Fruit fly (Drosophila melanogaster) whole organism, embryonic: ENCODE measurements around the gene CG32074.

Experiments
- Atf6 ChIP-seq: fragments of 200-800 bp; sonication (Bioruptor generic); IDR thresholded peaks from 2 replicates; pipeline ENCODE4 v1.3.6; 2022; ENCODE audit warnings: missing biosample characterization, missing genetic modification characterization
- Awh ChIP-seq: fragments of 200-800 bp; sonication (Bioruptor generic); IDR thresholded peaks from 2 replicates; pipeline ENCODE4, ENCODE4 v1.3.6; 2022; ENCODE audit warnings: missing biosample characterization, missing genetic modification characterization
- CG11696 ChIP-seq: fragments of 200-800 bp; sonication (Bioruptor generic); IDR thresholded peaks from 2 replicates; pipeline ENCODE4 v1.3.6; 2022; ENCODE audit warnings: missing biosample characterization, missing genetic modification characterization
- CG1602 ChIP-seq: fragments of 200-800 bp; sonication (Bioruptor generic); optimal IDR thresholded peaks from 3 replicates; lab custom pipeline; 2016; ENCODE audit warnings: missing biosample characterization, missing genetic modification characterization
- CG16779 ChIP-seq: fragments of 200-800 bp; sonication (Bioruptor generic); IDR thresholded peaks from 2 replicates; pipeline ENCODE4 v1.3.6; 2022; ENCODE audit warnings: missing biosample characterization, missing genetic modification characterization
- CG16863 ChIP-seq: fragments of 200-800 bp; sonication (Bioruptor generic); optimal IDR thresholded peaks from 3 replicates; lab custom pipeline; 2016; ENCODE audit warnings: missing biosample characterization, missing genetic modification characterization
- CG17612 ChIP-seq: fragments of 200-800 bp; sonication (Bioruptor generic); IDR thresholded peaks from 2 replicates; pipeline ENCODE4 v1.3.6; 2022; ENCODE audit warnings: missing biosample characterization, missing genetic modification characterization
- CG4360 ChIP-seq: fragments of 200-800 bp; sonication (Bioruptor generic); IDR thresholded peaks from 2 replicates; pipeline ENCODE4 v1.3.6; 2022; ENCODE audit warnings: missing biosample characterization, missing genetic modification characterization
- CG43689 ChIP-seq: fragments of 200-800 bp; sonication (Bioruptor generic); IDR thresholded peaks from 2 replicates; pipeline ENCODE4 v1.3.6; 2022; ENCODE audit warnings: missing biosample characterization, missing genetic modification characterization
- CG4404 ChIP-seq: fragments of 200-800 bp; sonication (Bioruptor generic); IDR thresholded peaks from 2 replicates; pipeline ENCODE4 v1.3.6; 2022; ENCODE audit warnings: missing biosample characterization, missing genetic modification characterization
- CG6272 ChIP-seq: fragments of 200-800 bp; sonication (Bioruptor generic); IDR thresholded peaks from 2 replicates; pipeline ENCODE4 v1.3.6; 2022; ENCODE audit warnings: missing biosample characterization, missing genetic modification characterization
- CG7271 ChIP-seq: fragments of 200-800 bp; sonication (Bioruptor generic); optimal IDR thresholded peaks from 2 replicates; lab custom pipeline; 2018; ENCODE audit warnings: missing biosample characterization, mild to moderate bottlenecking, missing genetic modification characterization, moderate library complexity
- CG7372 ChIP-seq: fragments of 200-800 bp; sonication (Bioruptor generic); IDR thresholded peaks from 2 replicates; pipeline ENCODE4 v1.3.6; 2022; ENCODE audit warnings: missing biosample characterization, missing genetic modification characterization
- CG7556 ChIP-seq: fragments of 200-800 bp; sonication (Bioruptor generic); optimal IDR thresholded peaks from 2 replicates; lab custom pipeline; 2017; ENCODE audit warnings: missing biosample characterization, mild to moderate bottlenecking, missing genetic modification characterization
- Camta ChIP-seq: fragments of 200-800 bp; sonication (Bioruptor generic); optimal IDR thresholded peaks from 2 replicates; lab custom pipeline; 2016; ENCODE audit warnings: missing biosample characterization, missing genetic modification characterization
- CoRest ChIP-seq: fragments of 200-800 bp; sonication (Bioruptor generic); optimal IDR thresholded peaks from 3 replicates; lab custom pipeline; 2018; ENCODE audit warnings: missing biosample characterization, mild to moderate bottlenecking, missing genetic modification characterization, moderate library complexity
- Dfd ChIP-seq, 2 experiments: fragments of >200 bp; optimal IDR thresholded peaks; 2 replicates each; lab custom pipeline; 2017; ENCODE audit warnings: missing biosample characterization in 2 of 2, missing genetic modification characterization in 2 of 2
- Dip2 ChIP-seq: fragments of 200-800 bp; sonication (Bioruptor generic); IDR thresholded peaks from 2 replicates; pipeline ENCODE4 v1.3.6; 2022; ENCODE audit warnings: missing biosample characterization, missing genetic modification characterization
- Dref ChIP-seq: fragments of 200-800 bp; sonication (Bioruptor generic); IDR thresholded peaks from 2 replicates; pipeline ENCODE4 v1.3.6; 2022; ENCODE audit warnings: missing biosample characterization, missing genetic modification characterization
- Elba2 ChIP-seq: fragments of 200-800 bp; sonication (Bioruptor generic); optimal IDR thresholded peaks from 3 replicates; lab custom pipeline; 2016; ENCODE audit warnings: missing biosample characterization, missing genetic modification characterization
- Ets65A ChIP-seq: fragments of 200-800 bp; sonication (Bioruptor generic); peaks from one replicate; lab custom pipeline; 2016; ENCODE audit warnings: missing biosample characterization, missing genetic modification characterization
- Ets97D ChIP-seq: fragments of 200-800 bp; sonication (Bioruptor generic); optimal IDR thresholded peaks from 3 replicates; lab custom pipeline; 2016; ENCODE audit warnings: missing biosample characterization, missing genetic modification characterization
- HLH3B ChIP-seq: fragments of 200-800 bp; sonication (Bioruptor generic); IDR thresholded peaks from 2 replicates; pipeline ENCODE4 v1.3.6; 2022; ENCODE audit warnings: missing biosample characterization, missing genetic modification characterization
- HLHmδ ChIP-seq: fragments of 200-800 bp; sonication (Bioruptor generic); optimal IDR thresholded peaks from 2 replicates; lab custom pipeline; 2018; ENCODE audit warnings: missing biosample characterization, mild to moderate bottlenecking, missing genetic modification characterization, moderate library complexity
- NK7.1 ChIP-seq: fragments of 200-800 bp; sonication (Bioruptor generic); optimal IDR thresholded peaks from 3 replicates; lab custom pipeline; 2016; ENCODE audit warnings: missing biosample characterization, missing genetic modification characterization
- Rfx ChIP-seq: fragments of 200-800 bp; sonication (Bioruptor generic); IDR thresholded peaks from 2 replicates; pipeline ENCODE4 v1.3.6; 2022; ENCODE audit warnings: missing biosample characterization, missing genetic modification characterization
- Xrp1 ChIP-seq: fragments of 200-800 bp; sonication (Bioruptor generic); IDR thresholded peaks from 2 replicates; pipeline ENCODE4 v1.3.6; 2022; ENCODE audit warnings: missing biosample characterization, missing genetic modification characterization
- ato ChIP-seq: fragments of 200-800 bp; sonication (Bioruptor generic); IDR thresholded peaks from 2 replicates; pipeline ENCODE4 v1.3.6; 2022; ENCODE audit warnings: missing biosample characterization, missing genetic modification characterization; ENCODE audit not compliant: partially characterized antibody
- az2 ChIP-seq: fragments of 200-800 bp; sonication (Bioruptor generic); optimal IDR thresholded peaks from 3 replicates; lab custom pipeline; 2016; ENCODE audit warnings: missing biosample characterization, missing genetic modification characterization
- bbx ChIP-seq: fragments of 200-800 bp; sonication (Bioruptor generic); IDR thresholded peaks from 2 replicates; pipeline ENCODE4 v1.3.6; 2022; ENCODE audit warnings: missing biosample characterization, missing genetic modification characterization; ENCODE audit not compliant: partially characterized antibody
- chinmo ChIP-seq: fragments of 200-800 bp; sonication (Bioruptor generic); IDR thresholded peaks from 4 replicates; pipeline ENCODE4 v1.3.6; 2022; ENCODE audit warnings: missing biosample characterization, missing genetic modification characterization; ENCODE audit not compliant: partially characterized antibody
- ci ChIP-seq: fragments of 200-800 bp; sonication (Bioruptor generic); IDR thresholded peaks from 3 replicates; pipeline ENCODE4 v1.3.6; 2022; ENCODE audit warnings: missing biosample characterization, missing genetic modification characterization
- fd3F ChIP-seq: fragments of 200-800 bp; sonication (Bioruptor generic); optimal IDR thresholded peaks from 2 replicates; lab custom pipeline; 2018; ENCODE audit warnings: missing biosample characterization, mild to moderate bottlenecking, missing genetic modification characterization, moderate library complexity
- gce ChIP-seq: fragments of 200-800 bp; sonication (Bioruptor generic); IDR thresholded peaks from 3 replicates; pipeline ENCODE4 v1.3.6; 2022; ENCODE audit warnings: missing biosample characterization, missing genetic modification characterization
- hb ChIP-seq: fragments of 200-800 bp; sonication (Bioruptor generic); IDR thresholded peaks from 3 replicates; pipeline ENCODE4 v1.3.6; 2022; ENCODE audit warnings: missing biosample characterization, missing genetic modification characterization; ENCODE audit not compliant: partially characterized antibody
- mam ChIP-seq: fragments of 200-800 bp; sonication (Bioruptor generic); optimal IDR thresholded peaks from 3 replicates; lab custom pipeline; 2016; ENCODE audit warnings: missing biosample characterization, missing genetic modification characterization
- oc ChIP-seq: fragments of 200-800 bp; sonication (Bioruptor generic); optimal IDR thresholded peaks from 2 replicates; lab custom pipeline; 2018; ENCODE audit warnings: missing biosample characterization, mild to moderate bottlenecking, missing genetic modification characterization, moderate library complexity
- org-1 ChIP-seq: fragments of 200-800 bp; sonication (Bioruptor generic); optimal IDR thresholded peaks from 2 replicates; lab custom pipeline; 2017; ENCODE audit warnings: missing biosample characterization, missing genetic modification characterization
- otp ChIP-seq: fragments of 200-800 bp; sonication (Bioruptor generic); IDR thresholded peaks from 3 replicates; pipeline ENCODE4, ENCODE4 v1.3.6; 2022; ENCODE audit warnings: missing biosample characterization, missing genetic modification characterization
- pfk ChIP-seq: fragments of 200-800 bp; sonication (Bioruptor generic); optimal IDR thresholded peaks from 2 replicates; lab custom pipeline; 2018; ENCODE audit warnings: missing biosample characterization, mild to moderate bottlenecking, missing genetic modification characterization, moderate library complexity
- pnt ChIP-seq: fragments of 200-800 bp; sonication (Bioruptor generic); optimal IDR thresholded peaks from 3 replicates; lab custom pipeline; 2016; ENCODE audit warnings: missing biosample characterization, missing genetic modification characterization
- psq ChIP-seq: fragments of 200-800 bp; sonication (Bioruptor generic); optimal IDR thresholded peaks from 2 replicates; lab custom pipeline; 2017; ENCODE audit warnings: missing biosample characterization, missing genetic modification characterization
- rib ChIP-seq: fragments of 200-800 bp; sonication (Bioruptor generic); IDR thresholded peaks from 2 replicates; pipeline ENCODE4 v1.3.6; 2022; ENCODE audit warnings: missing biosample characterization, missing genetic modification characterization
- sens-2 ChIP-seq: fragments of 200-800 bp; sonication (Bioruptor generic); IDR thresholded peaks from 2 replicates; pipeline ENCODE4 v1.3.6; 2022; ENCODE audit warnings: missing biosample characterization, missing genetic modification characterization
- seq ChIP-seq: fragments of 200-800 bp; sonication (Bioruptor generic); IDR thresholded peaks from 2 replicates; pipeline ENCODE4 v1.3.6; 2022; ENCODE audit warnings: missing biosample characterization, missing genetic modification characterization
- shn ChIP-seq: fragments of 200-800 bp; sonication (Bioruptor generic); optimal IDR thresholded peaks from 3 replicates; lab custom pipeline; 2016; ENCODE audit warnings: missing biosample characterization, missing genetic modification characterization
- sna ChIP-seq: fragments of 200-800 bp; sonication (Bioruptor generic); IDR thresholded peaks from 2 replicates; pipeline ENCODE4 v1.3.6; 2022; ENCODE audit warnings: missing biosample characterization, missing genetic modification characterization; ENCODE audit not compliant: partially characterized antibody
- stc ChIP-seq: fragments of 200-800 bp; sonication (Bioruptor generic); IDR thresholded peaks from 2 replicates; pipeline ENCODE4 v1.3.6; 2022; ENCODE audit warnings: missing biosample characterization, missing genetic modification characterization
- tgo ChIP-seq: fragments of 200-800 bp; sonication (Bioruptor generic); IDR thresholded peaks from 3 replicates; pipeline ENCODE4 v1.3.6; 2022; ENCODE audit warnings: missing biosample characterization, missing genetic modification characterization
- trh ChIP-seq: fragments of 200-800 bp; sonication (Bioruptor generic); optimal IDR thresholded peaks from 2 replicates; lab custom pipeline; 2016; ENCODE audit warnings: missing biosample characterization, missing genetic modification characterization
- tx ChIP-seq: fragments of 200-800 bp; sonication (Bioruptor generic); optimal IDR thresholded peaks from 2 replicates; lab custom pipeline; 2016; ENCODE audit warnings: missing biosample characterization, missing genetic modification characterization

The CG32074 gene

dm6 chr3L:11117733-11118132, 14.4 kb downstream of the CG32074 start:
- TF ChIP-seq Dfd (GFP tag; optimal IDR thresholded peaks at IDR 0.05; lab: Kevin White, UChicago): peak in 1 of 2 experiments; percentile 14
- TF ChIP-seq Dip2 (GFP tag; lab: Robert Waterston, UW): no peak
- no peak for TF ChIP-seq CG16863
- no peak for TF ChIP-seq mam (GFP tag; lab: Kevin White, UChicago)
- no peak for TF ChIP-seq CG1602 (GFP tag; lab: Kevin White, UChicago)
- TF ChIP-seq CG16779 (GFP tag; lab: Robert Waterston, UW): no peak
- TF ChIP-seq Awh (GFP tag; lab: Robert Waterston, UW): 0 out of 2 replicates have a peak, but pooled peaks have one; percentile 21
- TF ChIP-seq bbx (GFP tag; lab: Robert Waterston, UW): no peak
- no peak for TF ChIP-seq CG4404 (GFP tag; lab: Robert Waterston, UW)
- no peak for TF ChIP-seq rib
- TF ChIP-seq CG43689: no peak
- TF ChIP-seq oc (tag; lab: Kevin White, UChicago): no peak
- no peak for TF ChIP-seq CG7556
- peak; percentile 39; the same call in 1 of the 3 replicates for TF ChIP-seq ci (GFP tag; lab: Robert Waterston, UW)
- no peak for TF ChIP-seq HLH3B (GFP tag; lab: Robert Waterston, UW)
- no peak for TF ChIP-seq CG7372 (GFP tag; lab: Robert Waterston, UW)
- TF ChIP-seq HLHmδ: no peak
- TF ChIP-seq shn: no peak
- no peak for TF ChIP-seq CoRest
- no peak for TF ChIP-seq CG7271 (tag; lab: Kevin White, UChicago)
- no peak for TF ChIP-seq ato (GFP tag; lab: Robert Waterston, UW)
- 0 out of 2 replicates have a peak, but pooled peaks have one; percentile 12 for TF ChIP-seq sna (GFP tag; lab: Robert Waterston, UW)
- TF ChIP-seq hb: no peak
- TF ChIP-seq Camta (GFP tag; lab: Kevin White, UChicago): no peak
- no peak for TF ChIP-seq Atf6 (GFP tag; lab: Robert Waterston, UW)
- TF ChIP-seq NK7.1 (GFP tag; lab: Kevin White, UChicago): no peak
- TF ChIP-seq stc: no peak
- peak; percentile 27 for TF ChIP-seq Ets65A (GFP tag; lab: Kevin White, UChicago)
- TF ChIP-seq Dref (GFP tag; lab: Robert Waterston, UW): no peak
- no peak for TF ChIP-seq psq (GFP tag; lab: Kevin White, UChicago)
- TF ChIP-seq tx (GFP tag; lab: Kevin White, UChicago): no peak
- TF ChIP-seq az2 (GFP tag; lab: Kevin White, UChicago): no peak
- TF ChIP-seq Xrp1: no peak
- 0 out of 4 replicates have a peak, but pooled peaks have one; percentile 14 for TF ChIP-seq chinmo (GFP tag; lab: Robert Waterston, UW)
- TF ChIP-seq gce (GFP tag; lab: Robert Waterston, UW): no peak
- no peak for TF ChIP-seq pfk (GFP tag; lab: Kevin White, UChicago)
- no peak for TF ChIP-seq Elba2
- no peak for TF ChIP-seq tgo (GFP tag; lab: Robert Waterston, UW)
- TF ChIP-seq CG17612: no peak
- TF ChIP-seq pnt: no peak
- no peak for TF ChIP-seq otp (GFP tag; lab: Robert Waterston, UW)
- no peak for TF ChIP-seq org-1 (GFP tag; lab: Kevin White, UChicago)
- no peak for TF ChIP-seq Rfx
- peak; percentile 98 for TF ChIP-seq CG4360 (GFP tag; lab: Robert Waterston, UW)
- no peak for TF ChIP-seq Ets97D
- TF ChIP-seq CG6272 (GFP tag; lab: Robert Waterston, UW): no peak
- no peak for TF ChIP-seq trh (GFP tag; lab: Kevin White, UChicago)
- TF ChIP-seq CG11696 (GFP tag; lab: Robert Waterston, UW): no peak
- TF ChIP-seq sens-2: no peak
- no peak for TF ChIP-seq seq (GFP tag; lab: Robert Waterston, UW)
- TF ChIP-seq fd3F (GFP tag; lab: Kevin White, UChicago): no peak
- TF ChIP-seq, all 482 proteins: peak for 7
